Worm (Caenorhabditis elegans) whole organism, young adult: ENCODE measurements around the gene str-60.
"Not testable (repeated sequence)": the region's sequence is repeated elsewhere in the genome, so short reads cannot be mapped to it uniquely, and the experiment has no call there.

Source experiments
- B0336.3 ChIP-seq: fragments of 200-800 bp; sonication (Bioruptor generic); IDR thresholded peaks from 2 replicates; pipeline ENCODE4 v1.3.6; 2022; ENCODE audit warnings: missing genetic modification characterization, missing compliant biosample characterization
- F23B12.7 ChIP-seq: sonication (generic microtip); optimal IDR thresholded peaks from 2 replicates; lab custom pipeline; 2017; ENCODE audit warnings: missing genetic modification characterization, mild to moderate bottlenecking, missing compliant biosample characterization, antibody characterized with exemption, moderate library complexity; ENCODE audit not compliant: insufficient read depth
- F33H1.4 ChIP-seq: fragments of 200-800 bp; sonication (Bioruptor generic); IDR thresholded peaks from 2 replicates; pipeline ENCODE4 v1.3.6; 2022; ENCODE audit warnings: missing genetic modification reagents, missing genetic modification characterization, missing compliant biosample characterization
- F52B5.7 ChIP-seq: sonication (generic microtip); optimal IDR thresholded peaks from 2 replicates; lab custom pipeline; 2016; ENCODE audit warnings: mild to moderate bottlenecking, missing genetic modification characterization, missing compliant biosample characterization
- F57C9.4 ChIP-seq: sonication (generic microtip); optimal IDR thresholded peaks from 2 replicates; lab custom pipeline; 2017; ENCODE audit warnings: mild to moderate bottlenecking, missing genetic modification characterization, missing compliant biosample characterization
- Y53F4B.3 ChIP-seq: fragments of 200-800 bp; sonication (Bioruptor generic); IDR thresholded peaks from 2 replicates; pipeline ENCODE4 v1.3.6; 2022; ENCODE audit warnings: missing genetic modification reagents, missing genetic modification characterization, missing compliant biosample characterization
- Y56A3A.18 ChIP-seq: fragments of 200-800 bp; sonication (Bioruptor generic); IDR thresholded peaks from 2 replicates; pipeline ENCODE4 v1.3.6; 2022; ENCODE audit warnings: missing genetic modification reagents, missing genetic modification characterization, missing compliant biosample characterization
- Y95B8A.8 ChIP-seq: fragments of 200-800 bp; sonication (Bioruptor generic); IDR thresholded peaks from 2 replicates; pipeline ENCODE4 v1.3.6; 2022; ENCODE audit warnings: missing genetic modification reagents, missing genetic modification characterization, missing compliant biosample characterization
- aptf-2 ChIP-seq: fragments of 200-800 bp; sonication (Bioruptor generic); conservative IDR thresholded peaks from 2 replicates; pipeline ENCODE4 v1.3.6; 2022; ENCODE audit warnings: missing genetic modification reagents, missing genetic modification characterization, missing compliant biosample characterization
- ccch-3 ChIP-seq: fragments of 200-800 bp; sonication (Bioruptor generic); optimal IDR thresholded peaks from 2 replicates; lab custom pipeline; 2018; ENCODE audit warnings: mild to moderate bottlenecking, missing genetic modification characterization, missing compliant biosample characterization
- cebp-1 ChIP-seq, 2 experiments: fragments of 200-800 bp in 1 of 2; sonication (Bioruptor generic) in 1 of 2; sonication (generic microtip) in 1 of 2; IDR thresholded peaks in 1 of 2; optimal IDR thresholded peaks in 1 of 2; 2 replicates each; pipeline versions ENCODE4 v1.3.6 to Lab custom; 2017 to 2022; ENCODE audit warnings: missing compliant biosample characterization in 2 of 2, missing genetic modification characterization in 2 of 2, mild to moderate bottlenecking in 1 of 2, missing genetic modification reagents in 1 of 2, moderate library complexity in 1 of 2
- ceh-79 ChIP-seq: sonication (generic microtip); optimal IDR thresholded peaks from 2 replicates; lab custom pipeline; 2017; ENCODE audit warnings: mild to moderate bottlenecking, missing genetic modification characterization, missing compliant biosample characterization
- dox-1 ChIP-seq: fragments of 200-800 bp; sonication (Bioruptor generic); IDR thresholded peaks from 2 replicates; pipeline ENCODE4 v1.3.6; 2022; ENCODE audit warnings: missing genetic modification reagents, missing genetic modification characterization, missing compliant biosample characterization
- efl-1 ChIP-seq: fragments of 150-350 bp; optimal IDR thresholded peaks from 2 replicates; lab custom pipeline; 2014; ENCODE audit warnings: missing biosample characterization, missing genetic modification reagents, missing genetic modification characterization
- egl-44 ChIP-seq: fragments of 200-800 bp; sonication (Bioruptor generic); IDR thresholded peaks from 2 replicates; pipeline ENCODE4 v1.3.6; 2022; ENCODE audit warnings: missing genetic modification reagents, missing genetic modification characterization, missing compliant biosample characterization
- fkh-3 ChIP-seq: sonication (generic microtip); optimal IDR thresholded peaks from 2 replicates; lab custom pipeline; 2016; ENCODE audit warnings: mild to moderate bottlenecking, missing genetic modification characterization, missing compliant biosample characterization
- hlh-26 ChIP-seq: fragments of 200-800 bp; sonication (Bioruptor generic); conservative IDR thresholded peaks from 2 replicates; pipeline ENCODE4 v1.3.6; 2022; ENCODE audit warnings: missing genetic modification reagents, missing genetic modification characterization, missing compliant biosample characterization
- hsf-1 ChIP-seq: fragments of 200-800 bp; sonication (Bioruptor generic); IDR thresholded peaks from 2 replicates; pipeline ENCODE4 v1.3.6; 2022; ENCODE audit warnings: missing genetic modification reagents, missing genetic modification characterization, missing compliant biosample characterization
- lag-1 ChIP-seq: fragments of 200-800 bp; sonication (Bioruptor generic); IDR thresholded peaks from 2 replicates; pipeline ENCODE4 v1.3.6; 2022; ENCODE audit warnings: missing genetic modification reagents, missing genetic modification characterization, missing compliant biosample characterization
- lsy-27 ChIP-seq: sonication (generic microtip); optimal IDR thresholded peaks from 2 replicates; lab custom pipeline; 2017; ENCODE audit warnings: missing genetic modification characterization, mild to moderate bottlenecking, missing compliant biosample characterization, antibody characterized with exemption, missing genotype, borderline replicate concordance; ENCODE audit not compliant: insufficient read depth
- madf-10 ChIP-seq: sonication (generic microtip); optimal IDR thresholded peaks from 2 replicates; lab custom pipeline; 2016; ENCODE audit warnings: mild to moderate bottlenecking, missing genetic modification characterization, missing compliant biosample characterization
- madf-3 ChIP-seq: fragments of 200-800 bp; sonication (Bioruptor generic); IDR thresholded peaks from 2 replicates; pipeline ENCODE4 v1.3.6; 2022; ENCODE audit warnings: missing genetic modification reagents, missing genetic modification characterization, missing compliant biosample characterization
- mcd-1 ChIP-seq: fragments of 200-800 bp; sonication (Bioruptor generic); IDR thresholded peaks from 2 replicates; pipeline ENCODE4 v1.3.6; 2022; ENCODE audit warnings: missing genetic modification reagents, missing genetic modification characterization, missing compliant biosample characterization
- nfyb-1 ChIP-seq: fragments of 200-800 bp; sonication (Bioruptor generic); IDR thresholded peaks from 2 replicates; pipeline ENCODE4 v1.3.6; 2022; ENCODE audit warnings: missing genetic modification reagents, missing genetic modification characterization, missing compliant biosample characterization
- nhr-27 ChIP-seq: fragments of 200-800 bp; sonication (Bioruptor generic); optimal IDR thresholded peaks from 2 replicates; lab custom pipeline; 2018; ENCODE audit warnings: mild to moderate bottlenecking, missing genetic modification characterization, moderate library complexity, missing compliant biosample characterization
- nhr-80 ChIP-seq: sonication (generic microtip); optimal IDR thresholded peaks from 2 replicates; lab custom pipeline; 2016; ENCODE audit warnings: missing genetic modification characterization, missing compliant biosample characterization
- rcor-1 ChIP-seq: fragments of 200-800 bp; sonication (Bioruptor generic); IDR thresholded peaks from 2 replicates; pipeline ENCODE4 v1.3.6; 2022; ENCODE audit warnings: missing genetic modification reagents, missing genetic modification characterization, missing compliant biosample characterization
- rpc-1 ChIP-seq, 2 experiments: fragments of 150-350 bp in 1 of 2; sonication (generic microtip) in 1 of 2; optimal IDR thresholded peaks; 2 replicates each; lab custom pipeline; 2014 to 2018; ENCODE audit warnings: missing biosample characterization in 1 of 2, missing genetic modification characterization in 1 of 2, missing genetic modification reagents in 1 of 2, missing genotype in 1 of 2
- sdz-38 ChIP-seq: sonication (generic microtip); optimal IDR thresholded peaks from 2 replicates; lab custom pipeline; 2016; ENCODE audit warnings: missing genotype, missing genetic modification characterization, missing compliant biosample characterization
- snpc-1.1 ChIP-seq: sonication (generic microtip); optimal IDR thresholded peaks from 2 replicates; lab custom pipeline; 2017; ENCODE audit warnings: missing genetic modification characterization, mild to moderate bottlenecking, missing compliant biosample characterization, antibody characterized with exemption, moderate library complexity, missing genotype, missing genetic modification reagents; ENCODE audit not compliant: insufficient read depth
- snpc-1.3 ChIP-seq: sonication (generic microtip); optimal IDR thresholded peaks from 2 replicates; lab custom pipeline; 2017; ENCODE audit warnings: missing genetic modification characterization, mild to moderate bottlenecking, missing compliant biosample characterization, antibody characterized with exemption, moderate library complexity, missing genotype, missing genetic modification reagents; ENCODE audit not compliant: insufficient read depth
- tlf-1 ChIP-seq: fragments of 200-800 bp; sonication (Bioruptor generic); optimal IDR thresholded peaks from 2 replicates; lab custom pipeline; 2018; ENCODE audit warnings: mild to moderate bottlenecking, missing genetic modification characterization, missing compliant biosample characterization
- unc-130 ChIP-seq: sonication (generic microtip); optimal IDR thresholded peaks from 2 replicates; lab custom pipeline; 2016; ENCODE audit warnings: missing genetic modification reagents, missing genetic modification characterization, missing compliant biosample characterization
- ztf-28 ChIP-seq: fragments of 200-800 bp; sonication (Bioruptor generic); IDR thresholded peaks from 2 replicates; pipeline ENCODE4 v1.3.6; 2022; ENCODE audit warnings: missing genetic modification reagents, missing genetic modification characterization, missing compliant biosample characterization
- ztf-3 ChIP-seq: fragments of 200-800 bp; sonication (Bioruptor generic); optimal IDR thresholded peaks from 2 replicates; lab custom pipeline; 2018; ENCODE audit warnings: mild to moderate bottlenecking, missing genetic modification characterization, missing compliant biosample characterization

The str-60 gene

ce11 chrV:15897696-15898095 lies at the start of gene str-60:
TSS of gene str-60 (plus strand) at chrV:15897996.
- TF ChIP-seq lsy-27 (tag; lab: Kevin White, UChicago) (no peak), dox-1 (no peak), madf-3 (GFP tag; lab: Robert Waterston, UW) (no peak), rcor-1 (GFP tag; lab: Robert Waterston, UW) (no peak), F52B5.7 (no peak), lag-1 (GFP tag; lab: Robert Waterston, UW) (no peak), hsf-1 (GFP tag; lab: Robert Waterston, UW) (no peak), Y53F4B.3 (no peak), hlh-26 (GFP tag; lab: Robert Waterston, UW) (no peak), Y95B8A.8 (GFP tag; lab: Robert Waterston, UW) (no peak), aptf-2 (GFP tag; lab: Robert Waterston, UW) (no peak), nfyb-1 (GFP tag; lab: Robert Waterston, UW) (no peak), cebp-1 (GFP tag; IDR thresholded peaks at IDR 0.05; lab: Robert Waterston, UW) (no peak), cebp-1 (tag; optimal IDR thresholded peaks at IDR 0.05; lab: Kevin White, UChicago) (no peak), rpc-1 (optimal IDR thresholded peaks at IDR 0.05; lab: Kevin White, UChicago) (no peak), rpc-1 (tag; optimal IDR thresholded peaks at IDR 0.05; lab: Kevin White, UChicago) (no peak), efl-1 (GFP tag; lab: Kevin White, UChicago) (no peak), B0336.3 (GFP tag; lab: Robert Waterston, UW) (no peak), snpc-1.3 (tag; lab: Kevin White, UChicago) (no peak), sdz-38 (tag; lab: Kevin White, UChicago) (no peak), snpc-1.1 (tag; lab: Kevin White, UChicago) (no peak), ceh-79 (tag; lab: Kevin White, UChicago) (no peak)

ce11 chrV:15850276-15850811 lies 47.5 kb upstream of the str-60 start, which contains the start of gene srh-147:
TSS of gene srh-147 (minus strand) at chrV:15850326.
- TF ChIP-seq egl-44 (GFP tag; lab: Robert Waterston, UW); ztf-28 (GFP tag; lab: Robert Waterston, UW); nhr-80: not testable (repeated sequence)

ce11 chrV:15858292-15858691 lies 39.5 kb upstream of the str-60 start, which contains the start of gene srh-148:
TSS of gene srh-148 (minus strand) at chrV:15858392.
- TF ChIP-seq mcd-1 (no peak), tlf-1 (GFP tag; lab: Kevin White, UChicago) (no peak), madf-10 (tag; lab: Kevin White, UChicago) (no peak), sdz-38 (tag; lab: Kevin White, UChicago) (no peak), hsf-1 (GFP tag; lab: Robert Waterston, UW) (no peak), nhr-27 (tag; lab: Kevin White, UChicago) (no peak), F57C9.4 (no peak), F33H1.4 (GFP tag; lab: Robert Waterston, UW) (no peak), Y56A3A.18 (GFP tag; lab: Robert Waterston, UW) (no peak), unc-130 (no peak), F23B12.7 (no peak), ccch-3 (GFP tag; lab: Kevin White, UChicago) (no peak), fkh-3 (tag; lab: Kevin White, UChicago) (no peak), ztf-3 (GFP tag; lab: Kevin White, UChicago) (no peak)
